Worm (Caenorhabditis elegans): ENCODE data around the gene BE10.3.

DNA sequence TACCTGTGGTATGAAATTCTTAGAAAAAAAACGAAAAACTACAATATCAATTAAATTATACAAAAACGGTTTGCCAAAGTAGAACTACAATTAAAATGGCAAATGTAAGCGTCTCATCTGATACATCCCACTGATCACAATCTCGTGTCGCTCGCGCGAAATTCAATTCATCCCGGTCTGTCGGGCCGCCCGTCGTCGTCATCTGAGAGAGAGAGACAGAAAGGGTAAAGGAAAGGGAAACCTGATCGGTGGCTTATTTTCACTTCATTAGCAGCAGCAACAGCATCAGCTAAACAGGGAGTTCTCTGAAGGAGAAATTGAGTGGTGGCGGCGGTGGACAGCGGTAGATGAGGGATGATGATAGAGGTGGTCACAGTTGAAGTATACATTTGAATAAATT, 7.3 kb upstream of the BE10.3 start:
- no peak for TF ChIP-seq fkh-10 (GFP tag; optimal IDR thresholded peaks at IDR 0.05)
- no peak for TF ChIP-seq madf-9 (GFP tag; conservative IDR thresholded peaks at IDR 0.05)
- TF ChIP-seq jun-1 (tag; optimal IDR thresholded peaks at IDR 0.05) = no peak
- TF ChIP-seq ceh-82 (tag; optimal IDR thresholded peaks at IDR 0.05) = no peak
- no peak for TF ChIP-seq dve-1 (tag; optimal IDR thresholded peaks at IDR 0.05; ENCODE audit: insufficient read depth)
- TF ChIP-seq aha-1 (tag) = no peak
